Worm (Caenorhabditis elegans) whole organism, L4 larva: ENCODE data around the gene B0024.13.
A peak's percentile ranks its signal among the peaks of the same experiment; 100 is the strongest.

Source experiments
- F10B5.3 ChIP-seq: sonication (generic microtip); optimal IDR thresholded peaks from 2 replicates; lab custom pipeline; 2016; ENCODE audit warnings: mild to moderate bottlenecking, missing genetic modification characterization, missing compliant biosample characterization
- F37D6.2 ChIP-seq: sonication (generic microtip); optimal IDR thresholded peaks from 2 replicates; lab custom pipeline; 2016; ENCODE audit warnings: mild to moderate bottlenecking, missing genetic modification characterization, missing compliant biosample characterization
- R02D3.7 ChIP-seq: fragments of 150-350 bp; sonication (generic microtip); optimal IDR thresholded peaks from 3 replicates; lab custom pipeline; 2014; ENCODE audit warnings: missing biosample characterization, missing genetic modification characterization
- T26A8.4 ChIP-seq: fragments of 200-800 bp; sonication (Bioruptor generic); IDR thresholded peaks from 2 replicates; pipeline ENCODE4 v1.3.6; 2022; ENCODE audit warnings: missing genetic modification characterization, missing compliant biosample characterization
- Y105C5A.15 ChIP-seq: fragments of 200-800 bp; sonication (Bioruptor generic); IDR thresholded peaks from 2 replicates; pipeline ENCODE4 v1.3.6; 2022; ENCODE audit warnings: missing genetic modification characterization, missing compliant biosample characterization
- Y5F2A.4 ChIP-seq: fragments of 200-800 bp; sonication (Bioruptor generic); optimal IDR thresholded peaks from 2 replicates; lab custom pipeline; 2018; ENCODE audit warnings: mild to moderate bottlenecking, missing genetic modification characterization, missing compliant biosample characterization
- ZK337.2 ChIP-seq: fragments of 200-800 bp; sonication (Bioruptor generic); IDR thresholded peaks from 2 replicates; pipeline ENCODE4 v1.3.6; 2022; ENCODE audit warnings: missing genetic modification reagents, missing genetic modification characterization, missing compliant biosample characterization
- ZK546.5 ChIP-seq, 2 experiments: sonication (generic microtip); optimal IDR thresholded peaks; 2 replicates each; lab custom pipeline; 2017; ENCODE audit warnings: missing biosample characterization in 2 of 2, missing genetic modification characterization in 2 of 2
- aha-1 ChIP-seq: fragments of 150-350 bp; peaks from one replicate; lab custom pipeline; 2014; ENCODE audit warnings: missing biosample characterization, missing genetic modification characterization
- aly-2 ChIP-seq: sonication (generic microtip); optimal IDR thresholded peaks from 2 replicates; lab custom pipeline; 2018; ENCODE audit warnings: missing biosample characterization, missing genetic modification characterization
- ceh-28 ChIP-seq: fragments of 150-350 bp; optimal IDR thresholded peaks from 2 replicates; lab custom pipeline; 2014; ENCODE audit warnings: missing biosample characterization, missing genetic modification reagents, missing genetic modification characterization
- ceh-32 ChIP-seq: sonication (generic microtip); optimal IDR thresholded peaks from 2 replicates; lab custom pipeline; 2016; ENCODE audit warnings: mild to moderate bottlenecking, missing genetic modification characterization, missing compliant biosample characterization; ENCODE audit not compliant: poor library complexity
- ceh-82 ChIP-seq: sonication (generic microtip); optimal IDR thresholded peaks from 2 replicates; lab custom pipeline; 2017; ENCODE audit warnings: missing biosample characterization, missing genetic modification characterization
- daf-12 ChIP-seq: fragments of 150-350 bp; optimal IDR thresholded peaks from 2 replicates; lab custom pipeline; 2014; ENCODE audit warnings: missing biosample characterization, missing genetic modification reagents, missing genetic modification characterization
- daf-16 ChIP-seq, 3 experiments: sonication (generic microtip); optimal IDR thresholded peaks; 2 replicates each; lab custom pipeline; 2016 to 2017; ENCODE audit warnings: missing genetic modification characterization in 3 of 3, missing genetic modification reagents in 3 of 3, mild to moderate bottlenecking in 2 of 3, missing compliant biosample characterization in 2 of 3, missing biosample characterization in 1 of 3, moderate library complexity in 1 of 3
- daf-19 ChIP-seq: fragments of 200-800 bp; sonication (Bioruptor generic); conservative IDR thresholded peaks from 2 replicates; pipeline ENCODE4 v1.3.6; 2022; ENCODE audit warnings: missing genetic modification characterization, missing compliant biosample characterization
- dmd-6 ChIP-seq: fragments of 200-800 bp; sonication (Bioruptor generic); IDR thresholded peaks from 2 replicates; pipeline ENCODE4 v1.3.6; 2022; ENCODE audit warnings: missing genetic modification reagents, missing genetic modification characterization, missing compliant biosample characterization
- dmd-9 ChIP-seq: fragments of 200-800 bp; sonication (Bioruptor generic); IDR thresholded peaks from 2 replicates; pipeline ENCODE4 v1.3.6; 2022; ENCODE audit warnings: missing genetic modification reagents, missing genetic modification characterization, missing compliant biosample characterization
- dpl-1 ChIP-seq: fragments of 150-350 bp; optimal IDR thresholded peaks from 2 replicates; lab custom pipeline; 2014; ENCODE audit warnings: missing biosample characterization, missing genetic modification reagents, missing genetic modification characterization
- duxl-1 ChIP-seq: sonication (generic microtip); optimal IDR thresholded peaks from 2 replicates; lab custom pipeline; 2016; ENCODE audit warnings: mild to moderate bottlenecking, missing genetic modification characterization, moderate library complexity, missing compliant biosample characterization; ENCODE audit not compliant: poor library complexity
- dve-1 ChIP-seq: sonication (generic microtip); optimal IDR thresholded peaks from 2 replicates; lab custom pipeline; 2017; ENCODE audit warnings: antibody characterized with exemption, mild to moderate bottlenecking, missing genetic modification characterization, missing compliant biosample characterization; ENCODE audit not compliant: insufficient read depth
- fkh-10 ChIP-seq: fragments of 150-350 bp; optimal IDR thresholded peaks from 2 replicates; lab custom pipeline; 2014; ENCODE audit warnings: missing biosample characterization, missing genetic modification reagents, missing genetic modification characterization
- hif-1 ChIP-seq, 2 experiments: sonication (generic microtip); optimal IDR thresholded peaks; 2 replicates each; lab custom pipeline; 2016 to 2017; ENCODE audit warnings: missing compliant biosample characterization in 2 of 2, missing genetic modification characterization in 2 of 2, missing genetic modification reagents in 2 of 2, missing genotype in 2 of 2, mild to moderate bottlenecking in 1 of 2
- hlh-11 ChIP-seq: fragments of 200-800 bp; sonication (Bioruptor generic); optimal IDR thresholded peaks from 2 replicates; lab custom pipeline; 2018; ENCODE audit warnings: mild to moderate bottlenecking, missing genetic modification characterization, missing compliant biosample characterization
- hlh-30 ChIP-seq: sonication (generic microtip); optimal IDR thresholded peaks from 2 replicates; lab custom pipeline; 2017; ENCODE audit warnings: antibody characterized with exemption, mild to moderate bottlenecking, missing genetic modification characterization, missing compliant biosample characterization; ENCODE audit not compliant: insufficient read depth
- hmg-1.1 ChIP-seq: fragments of 200-800 bp; sonication (Bioruptor generic); IDR thresholded peaks from 2 replicates; pipeline ENCODE4 v1.3.6; 2022; ENCODE audit warnings: missing genetic modification reagents, missing genetic modification characterization, missing compliant biosample characterization
- jun-1 ChIP-seq: fragments of 150-350 bp; optimal IDR thresholded peaks from 2 replicates; lab custom pipeline; 2014; ENCODE audit warnings: missing biosample characterization, missing genetic modification reagents, missing genetic modification characterization
- lim-7 ChIP-seq: fragments of 200-800 bp; sonication (Bioruptor generic); IDR thresholded peaks from 2 replicates; pipeline ENCODE4 v1.3.6; 2022; ENCODE audit warnings: missing genetic modification characterization, missing compliant biosample characterization
- lin-15B ChIP-seq: fragments of 150-350 bp; sonication (generic microtip); optimal IDR thresholded peaks from 3 replicates; lab custom pipeline; 2014; ENCODE audit warnings: missing biosample characterization, missing genetic modification characterization
- lin-38 ChIP-seq: fragments of 200-800 bp; sonication (Bioruptor generic); IDR thresholded peaks from 2 replicates; pipeline ENCODE4 v1.3.6; 2022; ENCODE audit warnings: missing genetic modification reagents, missing genetic modification characterization, missing compliant biosample characterization
- lin-39 ChIP-seq: fragments of 150-350 bp; optimal IDR thresholded peaks from 2 replicates; lab custom pipeline; 2014; ENCODE audit warnings: missing biosample characterization, missing genetic modification reagents, missing genetic modification characterization
- lir-3 ChIP-seq: sonication (generic microtip); optimal IDR thresholded peaks from 2 replicates; lab custom pipeline; 2016; ENCODE audit warnings: mild to moderate bottlenecking, missing genetic modification characterization, missing compliant biosample characterization
- lsy-2 ChIP-seq, 2 experiments: fragments of 150-350 bp in 1 of 2; sonication (generic microtip) in 1 of 2; optimal IDR thresholded peaks; 2 replicates each; lab custom pipeline; 2014 to 2017; ENCODE audit warnings: missing biosample characterization in 2 of 2, missing genetic modification characterization in 2 of 2
- mes-2 ChIP-seq: sonication (generic microtip); optimal IDR thresholded peaks from 2 replicates; lab custom pipeline; 2016; ENCODE audit warnings: missing genotype, mild to moderate bottlenecking, missing genetic modification characterization, missing compliant biosample characterization; ENCODE audit not compliant: poor library complexity, severe bottlenecking
- nhr-10 ChIP-seq: fragments of 150-350 bp; optimal IDR thresholded peaks from 2 replicates; lab custom pipeline; 2014; ENCODE audit warnings: missing biosample characterization, missing genetic modification characterization
- nhr-11 ChIP-seq: fragments of 150-350 bp; optimal IDR thresholded peaks from 2 replicates; lab custom pipeline; 2014; ENCODE audit warnings: missing biosample characterization, missing genetic modification characterization
- nhr-111 ChIP-seq: fragments of 200-800 bp; sonication (Bioruptor generic); optimal IDR thresholded peaks from 2 replicates; lab custom pipeline; 2018; ENCODE audit warnings: mild to moderate bottlenecking, missing genetic modification characterization, missing compliant biosample characterization
- nhr-28 ChIP-seq: fragments of 150-350 bp; optimal IDR thresholded peaks from 2 replicates; lab custom pipeline; 2014; ENCODE audit warnings: missing biosample characterization, missing genetic modification characterization
- nhr-48 ChIP-seq: sonication (generic microtip); optimal IDR thresholded peaks from 2 replicates; lab custom pipeline; 2016; ENCODE audit warnings: mild to moderate bottlenecking, missing genetic modification characterization, missing compliant biosample characterization
- nhr-6 ChIP-seq: fragments of 150-350 bp; optimal IDR thresholded peaks from 2 replicates; lab custom pipeline; 2014; ENCODE audit warnings: missing biosample characterization, missing genetic modification characterization
- php-3 ChIP-seq: fragments of 200-800 bp; sonication (Bioruptor generic); IDR thresholded peaks from 2 replicates; pipeline ENCODE4 v1.3.6; 2022; ENCODE audit warnings: missing genetic modification reagents, missing genetic modification characterization, missing compliant biosample characterization
- pqm-1 ChIP-seq: sonication (generic microtip); optimal IDR thresholded peaks from 2 replicates; lab custom pipeline; 2017; ENCODE audit warnings: missing biosample characterization, missing genetic modification characterization
- sdz-12 ChIP-seq: fragments of 200-800 bp; sonication (Bioruptor generic); optimal IDR thresholded peaks from 2 replicates; lab custom pipeline; 2018; ENCODE audit warnings: mild to moderate bottlenecking, missing genetic modification characterization, missing compliant biosample characterization
- snpc-1.2 ChIP-seq: fragments of 200-800 bp; sonication (Bioruptor generic); IDR thresholded peaks from 2 replicates; pipeline ENCODE4 v1.3.6; 2022; ENCODE audit warnings: missing genetic modification reagents, missing genetic modification characterization, missing compliant biosample characterization
- spr-1 ChIP-seq: sonication (generic microtip); optimal IDR thresholded peaks from 2 replicates; lab custom pipeline; 2016; ENCODE audit warnings: mild to moderate bottlenecking, missing genetic modification characterization, missing compliant biosample characterization
- spr-3 ChIP-seq: fragments of 200-800 bp; sonication (Bioruptor generic); optimal IDR thresholded peaks from 2 replicates; lab custom pipeline; 2018; ENCODE audit warnings: mild to moderate bottlenecking, missing genetic modification characterization, missing compliant biosample characterization
- tra-1 ChIP-seq: fragments of 200-800 bp; sonication (Bioruptor generic); IDR thresholded peaks from 2 replicates; pipeline ENCODE4 v1.3.6; 2022; ENCODE audit warnings: missing genetic modification reagents, missing genetic modification characterization, missing compliant biosample characterization
- unc-62 ChIP-seq, 3 experiments: fragments of 150-350 bp in 1 of 3; sonication (generic microtip); optimal IDR thresholded peaks in 2 of 3; peaks in 1 of 3; 1 replicate in 1 of 3; 2 replicates in 2 of 3; lab custom pipeline; 2014 to 2017; ENCODE audit warnings: missing biosample characterization in 3 of 3, missing genetic modification characterization in 3 of 3, missing genetic modification reagents in 3 of 3, missing genotype in 1 of 3
- zip-11 ChIP-seq: fragments of 200-800 bp; sonication (Bioruptor generic); IDR thresholded peaks from 2 replicates; pipeline ENCODE4 v1.3.6; 2022; ENCODE audit warnings: missing genetic modification characterization, missing compliant biosample characterization

Gene B0024.13

DNA sequence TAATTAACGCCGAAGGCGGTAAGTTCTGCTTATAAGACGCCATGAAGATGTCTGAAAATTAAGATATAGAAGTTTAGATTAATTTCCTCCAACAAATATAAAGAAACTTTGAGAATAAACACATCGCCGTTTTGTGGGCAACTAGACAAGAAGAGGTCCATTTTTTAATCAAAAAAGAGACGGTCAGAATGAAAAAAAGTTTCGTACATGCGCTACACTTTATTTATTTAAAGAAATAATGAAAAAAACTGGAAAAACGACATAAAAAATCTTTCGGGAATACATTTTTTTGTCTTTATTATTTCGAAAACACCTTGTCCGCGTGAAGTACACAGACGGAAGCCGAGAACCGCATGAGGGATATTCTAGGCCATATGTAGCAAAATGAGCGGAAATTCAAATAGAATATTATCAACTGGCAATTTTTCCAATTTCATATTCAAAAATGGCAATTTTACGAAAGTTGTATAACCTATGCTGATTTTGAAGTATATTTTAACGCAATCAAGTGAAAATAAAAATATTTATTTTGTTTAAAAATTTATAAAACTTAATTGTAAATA, 35.3 kb downstream of the B0024.13 start, which contains the start of gene sluh-7 (continued):
- TF ChIP-seq php-3 (no peak), Y105C5A.15 (no peak), hlh-11 (tag; lab: Kevin White, UChicago) (peak; percentile 42), ceh-82 (tag; lab: Kevin White, UChicago) (no peak), ZK337.2 (GFP tag; lab: Robert Waterston, UW) (peak; percentile 84), daf-16 (GFP tag; optimal IDR thresholded peaks at IDR 0.05; lab: Kevin White, UChicago) (no peak), daf-16 (tag; optimal IDR thresholded peaks at IDR 0.05; lab: Kevin White, UChicago) (peak; percentile 52), fkh-10 (GFP tag; lab: Kevin White, UChicago) (no peak), nhr-111 (GFP tag; lab: Kevin White, UChicago) (no peak), dmd-9 (GFP tag; lab: Robert Waterston, UW) (peak; percentile 82), Y5F2A.4 (no peak), unc-62 (GFP tag; optimal IDR thresholded peaks at IDR 0.05 in 1 of 2; lab: Kevin White, UChicago) (no peak), unc-62 (tag; optimal IDR thresholded peaks at IDR 0.05; lab: Kevin White, UChicago) (no peak), nhr-10 (no peak), spr-3 (GFP tag; lab: Kevin White, UChicago) (no peak), hlh-30 (peak; percentile 72), aha-1 (tag; lab: Kevin White, UChicago) (peak; percentile 79), duxl-1 (tag; lab: Kevin White, UChicago) (peak; percentile 49), T26A8.4 (GFP tag; lab: Robert Waterston, UW) (no peak), R02D3.7 (tag; lab: Kevin White, UChicago) (no peak), tra-1 (GFP tag; lab: Robert Waterston, UW) (no peak), dmd-6 (GFP tag; lab: Robert Waterston, UW) (peak; percentile 56; the same call in 1 of the 2 replicates), hmg-1.1 (GFP tag; lab: Robert Waterston, UW) (0 out of 2 replicates have a peak, but pooled peaks have one; percentile 12), daf-12 (no peak), jun-1 (tag; lab: Kevin White, UChicago) (no peak), ceh-28 (tag; lab: Kevin White, UChicago) (no peak), dpl-1 (GFP tag; lab: Kevin White, UChicago) (peak; percentile 94), zip-11 (GFP tag; lab: Robert Waterston, UW) (no peak), lsy-2 (tag; optimal IDR thresholded peaks at IDR 0.05; lab: Kevin White, UChicago) (peak in 1 of 2 experiments; percentile 88), spr-1 (no peak), nhr-48 (tag; lab: Kevin White, UChicago) (peak; percentile 6), mes-2 (peak; percentile 99), nhr-6 (tag; lab: Kevin White, UChicago) (peak; percentile 86), F37D6.2 (tag; lab: Kevin White, UChicago) (peak; percentile 55), lin-39 (tag; lab: Kevin White, UChicago) (no peak), hif-1 (tag; optimal IDR thresholded peaks at IDR 0.05; lab: Kevin White, UChicago) (peak in 1 of 2 experiments; percentile 88), ceh-32 (tag; lab: Kevin White, UChicago) (no peak), nhr-11 (tag; lab: Kevin White, UChicago) (no peak), lin-15B (tag; lab: Kevin White, UChicago) (peak; percentile 3), lin-38 (GFP tag; lab: Robert Waterston, UW) (peak; percentile 78)

DNA sequence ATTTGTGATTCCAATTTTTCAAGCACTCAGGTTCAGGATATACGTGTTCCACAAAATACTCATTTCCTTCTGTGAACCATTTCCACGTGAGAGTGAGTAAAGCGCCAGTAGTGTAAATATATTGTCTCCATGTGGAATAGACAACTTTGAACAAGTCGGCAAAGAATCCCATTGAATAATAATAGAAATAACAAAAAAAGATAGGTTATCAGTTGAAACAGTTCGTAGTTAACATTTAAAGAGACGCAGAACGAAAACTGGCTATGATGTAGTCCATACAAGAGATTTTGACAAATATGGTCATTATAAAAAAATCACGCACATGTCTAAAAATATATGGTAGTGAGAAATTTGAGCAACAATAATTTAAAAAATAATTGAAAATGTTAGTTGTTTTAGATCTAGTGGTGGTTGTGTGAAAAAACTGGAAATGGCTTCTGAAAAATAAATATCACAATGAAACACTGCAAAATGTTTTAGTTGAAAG, 37.0 kb downstream of the B0024.13 start, which contains the start of gene ceeh-2:
Gene ceeh-2, minus strand, starts transcription at position 437 of the 487 bp plus-strand sequence.
- TF ChIP-seq zip-11 (GFP tag; lab: Robert Waterston, UW) (no peak), aly-2 (tag; lab: Kevin White, UChicago) (no peak), Y105C5A.15 (no peak), lir-3 (tag; lab: Kevin White, UChicago) (no peak), F10B5.3 (tag; lab: Kevin White, UChicago) (no peak), dve-1 (tag; lab: Kevin White, UChicago) (peak; percentile 63), nhr-28 (tag; lab: Kevin White, UChicago) (peak; percentile 59), aha-1 (tag; lab: Kevin White, UChicago) (peak; percentile 33), snpc-1.2 (no peak), daf-19 (GFP tag; lab: Robert Waterston, UW) (no peak), tra-1 (GFP tag; lab: Robert Waterston, UW) (no peak), php-3 (no peak), pqm-1 (no peak), ZK546.5 (tag; optimal IDR thresholded peaks at IDR 0.05; lab: Kevin White, UChicago) (no peak), dmd-6 (GFP tag; lab: Robert Waterston, UW) (peak; percentile 36; the same call in 1 of the 2 replicates), lim-7 (no peak), sdz-12 (GFP tag; lab: Kevin White, UChicago) (no peak)
